Fruit fly (Drosophila melanogaster) whole organism, pupa: Measurements from ENCODE around the gene CG3408.

Experiments
- CG10348 ChIP-seq: fragments of 200-800 bp; sonication (Bioruptor generic); IDR thresholded peaks from 2 replicates; pipeline ENCODE4 v1.3.6; 2022; ENCODE audit warnings: missing biosample characterization, missing genetic modification characterization
- CG12605 ChIP-seq: fragments of 200-800 bp; sonication (Bioruptor generic); IDR thresholded peaks from 2 replicates; pipeline ENCODE4 v1.3.6; 2022; ENCODE audit warnings: missing biosample characterization, missing genetic modification characterization
- CG13204 ChIP-seq: fragments of 200-800 bp; sonication (Bioruptor generic); optimal IDR thresholded peaks from 2 replicates; lab custom pipeline; 2018; ENCODE audit warnings: missing biosample characterization, mild to moderate bottlenecking, missing genetic modification characterization, moderate library complexity
- CG14655 ChIP-seq: fragments of 200-800 bp; sonication (Bioruptor generic); optimal IDR thresholded peaks from 3 replicates; lab custom pipeline; 2017; ENCODE audit warnings: mild to moderate bottlenecking, missing biosample characterization, missing genetic modification reagents, missing genetic modification characterization
- CG15710 ChIP-seq: fragments of 200-800 bp; sonication (Bioruptor generic); optimal IDR thresholded peaks from 2 replicates; lab custom pipeline; 2018; ENCODE audit warnings: missing biosample characterization, mild to moderate bottlenecking, missing genetic modification characterization, moderate library complexity
- CG17806 ChIP-seq: fragments of 200-800 bp; sonication (Bioruptor generic); optimal IDR thresholded peaks from 2 replicates; lab custom pipeline; 2018; ENCODE audit warnings: missing biosample characterization, mild to moderate bottlenecking, missing genetic modification characterization, moderate library complexity
- CG32121 ChIP-seq: fragments of 200-800 bp; sonication (Bioruptor generic); IDR thresholded peaks from 2 replicates; pipeline ENCODE4 v1.3.6; 2022; ENCODE audit warnings: missing biosample characterization, missing genetic modification characterization
- CG34367 ChIP-seq: fragments of 200-800 bp; sonication (Bioruptor generic); optimal IDR thresholded peaks from 2 replicates; lab custom pipeline; 2018; ENCODE audit warnings: missing biosample characterization, mild to moderate bottlenecking, missing genetic modification characterization
- CG4496 ChIP-seq: fragments of 200-800 bp; sonication (Bioruptor generic); IDR thresholded peaks from 3 replicates; pipeline ENCODE4 v1.3.6; 2022; ENCODE audit warnings: missing biosample characterization, missing genetic modification characterization
- CG8159 ChIP-seq: fragments of 200-800 bp; sonication (Bioruptor generic); optimal IDR thresholded peaks from 3 replicates; lab custom pipeline; 2018; ENCODE audit warnings: missing biosample characterization, mild to moderate bottlenecking, missing genetic modification characterization, moderate library complexity
- CG8301 ChIP-seq: fragments of 200-800 bp; sonication (Bioruptor generic); optimal IDR thresholded peaks from 2 replicates; lab custom pipeline; 2018; ENCODE audit warnings: missing biosample characterization, mild to moderate bottlenecking, missing genetic modification characterization
- CG9948 ChIP-seq: fragments of 200-800 bp; sonication (Bioruptor generic); optimal IDR thresholded peaks from 2 replicates; lab custom pipeline; 2018; ENCODE audit warnings: missing biosample characterization, mild to moderate bottlenecking, missing genetic modification characterization, moderate library complexity
- D1 ChIP-seq: fragments of 200-800 bp; sonication (Bioruptor generic); optimal IDR thresholded peaks from 2 replicates; lab custom pipeline; 2018; ENCODE audit warnings: missing biosample characterization, mild to moderate bottlenecking, missing genetic modification characterization, moderate library complexity
- EcR ChIP-seq: fragments of 200-800 bp; sonication (Bioruptor generic); optimal IDR thresholded peaks from 3 replicates; lab custom pipeline; 2019; ENCODE audit warnings: missing biosample characterization, missing genetic modification characterization, mild to moderate bottlenecking, moderate library complexity, missing genetic modification reagents
- Ets98B ChIP-seq: fragments of 200-800 bp; sonication (Bioruptor generic); IDR thresholded peaks from 2 replicates; pipeline ENCODE4 v1.3.6; 2022; ENCODE audit warnings: missing biosample characterization, missing genetic modification characterization
- Pif1A ChIP-seq: fragments of 200-800 bp; sonication (Bioruptor generic); optimal IDR thresholded peaks from 3 replicates; lab custom pipeline; 2016; ENCODE audit warnings: missing biosample characterization, missing genetic modification characterization
- Pif1B ChIP-seq: fragments of 200-800 bp; sonication (Bioruptor generic); optimal IDR thresholded peaks from 3 replicates; lab custom pipeline; 2016; ENCODE audit warnings: missing biosample characterization, missing genetic modification characterization
- Snoo ChIP-seq: fragments of 200-800 bp; sonication (Bioruptor generic); optimal IDR thresholded peaks from 3 replicates; lab custom pipeline; 2017; ENCODE audit warnings: missing biosample characterization, mild to moderate bottlenecking, missing genetic modification characterization, inconsistent platforms
- fd96Ca ChIP-seq: fragments of 200-800 bp; sonication (Bioruptor generic); IDR thresholded peaks from 3 replicates; pipeline ENCODE4 v1.3.6; 2022; ENCODE audit warnings: missing biosample characterization, missing genetic modification characterization
- gl ChIP-seq: fragments of 200-800 bp; sonication (Bioruptor generic); optimal IDR thresholded peaks from 2 replicates; lab custom pipeline; 2018; ENCODE audit warnings: missing biosample characterization, mild to moderate bottlenecking, missing genetic modification characterization
- rn ChIP-seq: fragments of 200-800 bp; sonication (Bioruptor generic); IDR thresholded peaks from 2 replicates; pipeline ENCODE4 v1.3.6; 2022; ENCODE audit warnings: missing biosample characterization, missing genetic modification characterization

CG3408 gene

DNA sequence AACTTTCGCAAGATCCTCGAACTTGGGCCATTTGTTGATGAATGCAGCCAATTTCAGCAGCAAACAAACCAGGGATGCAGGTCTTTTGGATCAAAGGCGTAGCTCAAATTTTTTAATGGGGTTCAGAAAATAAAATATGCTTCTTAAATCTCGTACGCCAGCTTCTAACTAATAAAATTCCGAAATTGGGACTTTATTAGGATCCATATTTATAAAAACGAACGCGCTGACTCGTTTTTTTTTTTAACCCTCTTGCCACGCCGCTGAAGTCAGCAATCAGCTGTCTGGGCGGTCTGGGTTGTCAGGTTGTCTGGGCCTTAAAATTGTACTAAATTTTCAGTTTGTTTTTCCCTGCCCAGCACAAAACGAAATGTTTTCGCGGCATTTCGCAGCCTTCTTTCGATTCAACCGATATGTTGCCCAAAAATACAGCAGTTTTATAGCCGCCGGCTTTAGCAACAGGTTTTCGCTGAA is 51.7 kb downstream of the CG3408 start, which contains the start of gene CG3437:
Gene CG3437 (minus strand): TSS at position 51 of the 474 bp plus-strand sequence.
- TF ChIP-seq EcR (GFP tag; lab: Kevin White, UChicago) (peak; percentile 56), rn (peak; percentile 100), CG32121 (peak; percentile 100), CG4496 (peak; percentile 100), gl (tag; lab: Kevin White, UChicago) (peak; percentile 98), Pif1B (GFP tag; lab: Kevin White, UChicago) (peak; percentile 99), D1 (tag; lab: Kevin White, UChicago) (no peak), CG14655 (peak; percentile 100), Snoo (tag; lab: Kevin White, UChicago) (peak; percentile 99), CG15710 (tag; lab: Kevin White, UChicago) (peak; percentile 100), CG8301 (tag; lab: Kevin White, UChicago) (peak; percentile 100), CG10348 (GFP tag; lab: Robert Waterston, UW) (peak; percentile 99), Ets98B (GFP tag; lab: Robert Waterston, UW) (peak; percentile 100), CG8159 (peak; percentile 99), CG9948 (peak; percentile 100), CG34367 (tag; lab: Kevin White, UChicago) (peak; percentile 99), CG17806 (tag; lab: Kevin White, UChicago) (peak; percentile 99), Pif1A (GFP tag; lab: Kevin White, UChicago) (peak; percentile 100), fd96Ca (GFP tag; lab: Robert Waterston, UW) (peak; percentile 100), CG12605 (GFP tag; lab: Robert Waterston, UW) (peak; percentile 100), CG13204 (peak; percentile 98)
